Worm (Caenorhabditis elegans) whole organism, L1 larva: ENCODE results near the gene mai-2.

Experiments
- C04F5.9 ChIP-seq: sonication (generic microtip); optimal IDR thresholded peaks from 2 replicates; lab custom pipeline; 2016; ENCODE audit warnings: missing genetic modification characterization, missing compliant biosample characterization
- C34B4.2 ChIP-seq: sonication (generic microtip); optimal IDR thresholded peaks from 2 replicates; lab custom pipeline; 2017; ENCODE audit warnings: mild to moderate bottlenecking, missing genetic modification characterization, missing compliant biosample characterization
- Y116A8C.19 ChIP-seq: sonication (generic microtip); optimal IDR thresholded peaks from 2 replicates; lab custom pipeline; 2016; ENCODE audit warnings: missing compliant biosample characterization, missing genetic modification characterization, borderline replicate concordance
- aha-1 ChIP-seq: fragments of 150-350 bp; optimal IDR thresholded peaks from 2 replicates; lab custom pipeline; 2014; ENCODE audit warnings: missing biosample characterization, missing genetic modification characterization
- alr-1 ChIP-seq: fragments of 200-800 bp; sonication (Bioruptor generic); optimal IDR thresholded peaks from 2 replicates; lab custom pipeline; 2018; ENCODE audit warnings: borderline replicate concordance, mild to moderate bottlenecking, missing genetic modification characterization, missing compliant biosample characterization
- blmp-1 ChIP-seq: fragments of 150-350 bp; optimal IDR thresholded peaks from 2 replicates; lab custom pipeline; 2014; ENCODE audit warnings: missing biosample characterization, missing genetic modification characterization
- ceh-63 ChIP-seq: fragments of 200-800 bp; sonication (Bioruptor generic); optimal IDR thresholded peaks from 2 replicates; lab custom pipeline; 2018; ENCODE audit warnings: mild to moderate bottlenecking, missing genetic modification characterization, missing compliant biosample characterization
- ceh-8 ChIP-seq: fragments of 200-800 bp; sonication (Bioruptor generic); optimal IDR thresholded peaks from 2 replicates; lab custom pipeline; 2018; ENCODE audit warnings: mild to moderate bottlenecking, missing genetic modification characterization, moderate library complexity, missing compliant biosample characterization
- ceh-88 ChIP-seq: fragments of 200-800 bp; sonication (Bioruptor generic); IDR thresholded peaks from 2 replicates; pipeline ENCODE4 v1.3.6; 2022; ENCODE audit warnings: missing genetic modification characterization, missing compliant biosample characterization
- ces-1 ChIP-seq: fragments of 150-350 bp; optimal IDR thresholded peaks from 2 replicates; lab custom pipeline; 2014; ENCODE audit warnings: missing biosample characterization, missing genetic modification reagents, missing genetic modification characterization
- dpl-1 ChIP-seq, 3 experiments: fragments of 150-350 bp in 2 of 3; sonication (generic microtip) in 1 of 3; optimal IDR thresholded peaks; 2 replicates each; lab custom pipeline; 2014 to 2017; ENCODE audit warnings: missing biosample characterization in 3 of 3, missing genetic modification characterization in 3 of 3, missing genetic modification reagents in 3 of 3
- dsc-1 ChIP-seq: sonication (generic microtip); optimal IDR thresholded peaks from 2 replicates; lab custom pipeline; 2016; ENCODE audit warnings: mild to moderate bottlenecking, missing genetic modification characterization, missing compliant biosample characterization
- efl-1 ChIP-seq, 4 experiments: fragments of 150-350 bp; optimal IDR thresholded peaks in 3 of 4; peaks in 1 of 4; 1 replicate in 1 of 4; 2 replicates in 3 of 4; lab custom pipeline; 2014; ENCODE audit warnings: missing biosample characterization in 2 of 4, missing genetic modification characterization in 2 of 4, missing genetic modification reagents in 2 of 4
- efl-3 ChIP-seq: fragments of 200-800 bp; sonication (Bioruptor generic); optimal IDR thresholded peaks from 2 replicates; lab custom pipeline; 2018; ENCODE audit warnings: mild to moderate bottlenecking, missing genetic modification characterization, missing compliant biosample characterization
- elt-2 ChIP-seq: sonication (generic microtip); optimal IDR thresholded peaks from 2 replicates; lab custom pipeline; 2016; ENCODE audit warnings: missing genetic modification characterization, mild to moderate bottlenecking, inconsistent platforms, missing compliant biosample characterization, missing genetic modification reagents
- fkh-10 ChIP-seq: sonication (generic microtip); optimal IDR thresholded peaks from 2 replicates; lab custom pipeline; 2017; ENCODE audit warnings: missing biosample characterization, missing genetic modification reagents, missing genetic modification characterization
- fkh-4 ChIP-seq: sonication (generic microtip); optimal IDR thresholded peaks from 2 replicates; lab custom pipeline; 2016; ENCODE audit warnings: missing compliant biosample characterization, missing genetic modification characterization, borderline replicate concordance
- hlh-4 ChIP-seq: sonication (generic microtip); optimal IDR thresholded peaks from 2 replicates; lab custom pipeline; 2016; ENCODE audit warnings: mild to moderate bottlenecking, missing genetic modification characterization, missing compliant biosample characterization
- irx-1 ChIP-seq: sonication (generic microtip); optimal IDR thresholded peaks from 2 replicates; lab custom pipeline; 2016; ENCODE audit warnings: missing genetic modification characterization, missing compliant biosample characterization
- jun-1 ChIP-seq: fragments of 150-350 bp; optimal IDR thresholded peaks from 2 replicates; lab custom pipeline; 2014; ENCODE audit warnings: missing biosample characterization, missing genetic modification reagents, missing genetic modification characterization
- lin-13 ChIP-seq: fragments of 150-350 bp; optimal IDR thresholded peaks from 2 replicates; lab custom pipeline; 2014; ENCODE audit warnings: missing biosample characterization, missing genetic modification reagents, missing genetic modification characterization
- lin-14 ChIP-seq: fragments of 200-800 bp; sonication (Bioruptor generic); optimal IDR thresholded peaks from 2 replicates; lab custom pipeline; 2018; ENCODE audit warnings: mild to moderate bottlenecking, missing genetic modification characterization, moderate library complexity, missing compliant biosample characterization
- lin-15B ChIP-seq: fragments of 150-350 bp; sonication (generic microtip); optimal IDR thresholded peaks from 3 replicates; lab custom pipeline; 2014; ENCODE audit warnings: missing biosample characterization, missing genetic modification characterization
- lin-35 ChIP-seq, 2 experiments: fragments of 150-350 bp; optimal IDR thresholded peaks; 2 replicates each; lab custom pipeline; 2014; ENCODE audit warnings: missing biosample characterization in 2 of 2, missing genetic modification characterization in 2 of 2, missing genetic modification reagents in 2 of 2
- lin-39 ChIP-seq: fragments of 150-350 bp; optimal IDR thresholded peaks from 2 replicates; lab custom pipeline; 2014; ENCODE audit warnings: missing biosample characterization, missing genetic modification reagents, missing genetic modification characterization
- mab-9 ChIP-seq: fragments of 200-800 bp; sonication (Bioruptor generic); IDR thresholded peaks from 2 replicates; pipeline ENCODE4 v1.3.6; 2022; ENCODE audit warnings: missing genetic modification reagents, missing genetic modification characterization, missing compliant biosample characterization
- mep-1 ChIP-seq: fragments of 150-350 bp; optimal IDR thresholded peaks from 2 replicates; lab custom pipeline; 2014; ENCODE audit warnings: missing biosample characterization, missing genetic modification characterization
- nhr-11 ChIP-seq: fragments of 150-350 bp; optimal IDR thresholded peaks from 2 replicates; lab custom pipeline; 2014; ENCODE audit warnings: missing biosample characterization, missing genetic modification characterization
- nhr-19 ChIP-seq: fragments of 200-800 bp; sonication (Bioruptor generic); conservative IDR thresholded peaks from 2 replicates; pipeline ENCODE4 v1.3.6; 2022; ENCODE audit warnings: missing genetic modification characterization, missing compliant biosample characterization
- nhr-20 ChIP-seq: sonication (generic microtip); optimal IDR thresholded peaks from 2 replicates; lab custom pipeline; 2016; ENCODE audit warnings: mild to moderate bottlenecking, missing genetic modification characterization, missing compliant biosample characterization
- nhr-237 ChIP-seq: fragments of 150-350 bp; optimal IDR thresholded peaks from 2 replicates; lab custom pipeline; 2014; ENCODE audit warnings: missing biosample characterization, missing genetic modification characterization
- nhr-28 ChIP-seq: fragments of 150-350 bp; optimal IDR thresholded peaks from 2 replicates; lab custom pipeline; 2014; ENCODE audit warnings: missing biosample characterization, missing genetic modification characterization
- nhr-47 ChIP-seq: sonication (generic microtip); optimal IDR thresholded peaks from 2 replicates; lab custom pipeline; 2016; ENCODE audit warnings: mild to moderate bottlenecking, missing genetic modification characterization, moderate library complexity, missing compliant biosample characterization
- nhr-84 ChIP-seq: sonication (generic microtip); optimal IDR thresholded peaks from 2 replicates; lab custom pipeline; 2017; ENCODE audit warnings: missing biosample characterization, missing genetic modification characterization
- nhr-85 ChIP-seq: sonication (generic microtip); peaks from one replicate; lab custom pipeline; 2016; ENCODE audit warnings: missing genetic modification characterization, inconsistent platforms, missing compliant biosample characterization
- nhr-90 ChIP-seq: sonication (generic microtip); optimal IDR thresholded peaks from 2 replicates; lab custom pipeline; 2016; ENCODE audit warnings: mild to moderate bottlenecking, missing genetic modification characterization, missing compliant biosample characterization; ENCODE audit not compliant: poor library complexity
- pag-3 ChIP-seq: sonication (generic microtip); optimal IDR thresholded peaks from 2 replicates; lab custom pipeline; 2017; ENCODE audit warnings: missing genetic modification characterization, mild to moderate bottlenecking, missing compliant biosample characterization, antibody characterized with exemption, borderline replicate concordance; ENCODE audit not compliant: insufficient read depth
- pax-3 ChIP-seq: fragments of 200-800 bp; sonication (Bioruptor generic); optimal IDR thresholded peaks from 2 replicates; lab custom pipeline; 2018; ENCODE audit warnings: mild to moderate bottlenecking, missing genetic modification characterization, moderate library complexity, missing compliant biosample characterization
- snpc-4 ChIP-seq: fragments of 150-350 bp; optimal IDR thresholded peaks from 2 replicates; lab custom pipeline; 2014; ENCODE audit warnings: missing biosample characterization, missing genetic modification characterization
- sox-4 ChIP-seq: sonication (generic microtip); optimal IDR thresholded peaks from 2 replicates; lab custom pipeline; 2016; ENCODE audit warnings: missing genetic modification characterization, missing compliant biosample characterization
- sup-37 ChIP-seq: fragments of 200-800 bp; sonication (Bioruptor generic); optimal IDR thresholded peaks from 2 replicates; lab custom pipeline; 2018; ENCODE audit warnings: mild to moderate bottlenecking, missing genetic modification characterization, missing compliant biosample characterization
- unc-130 ChIP-seq: fragments of 150-350 bp; optimal IDR thresholded peaks from 2 replicates; lab custom pipeline; 2017; ENCODE audit warnings: missing biosample characterization, missing genetic modification characterization, inconsistent platforms
- unc-62 ChIP-seq: fragments of 150-350 bp; optimal IDR thresholded peaks from 2 replicates; lab custom pipeline; 2014; ENCODE audit warnings: missing biosample characterization, missing genetic modification reagents, missing genetic modification characterization
- unc-86 ChIP-seq: sonication (generic microtip); optimal IDR thresholded peaks from 2 replicates; lab custom pipeline; 2016; ENCODE audit warnings: missing genetic modification characterization, missing compliant biosample characterization
- xbp-1 ChIP-seq: sonication (generic microtip); optimal IDR thresholded peaks from 2 replicates; lab custom pipeline; 2016; ENCODE audit warnings: missing genetic modification characterization, missing compliant biosample characterization
- zag-1 ChIP-seq: fragments of 150-350 bp; optimal IDR thresholded peaks from 2 replicates; lab custom pipeline; 2014; ENCODE audit warnings: missing biosample characterization, missing genetic modification characterization
- zip-4 ChIP-seq: fragments of 200-800 bp; sonication (Bioruptor generic); optimal IDR thresholded peaks from 2 replicates; lab custom pipeline; 2018; ENCODE audit warnings: mild to moderate bottlenecking, missing genetic modification characterization, moderate library complexity, missing compliant biosample characterization
- ztf-4 ChIP-seq: fragments of 150-350 bp; optimal IDR thresholded peaks from 2 replicates; lab custom pipeline; 2014; ENCODE audit warnings: missing biosample characterization, missing genetic modification characterization

The mai-2 gene

DNA sequence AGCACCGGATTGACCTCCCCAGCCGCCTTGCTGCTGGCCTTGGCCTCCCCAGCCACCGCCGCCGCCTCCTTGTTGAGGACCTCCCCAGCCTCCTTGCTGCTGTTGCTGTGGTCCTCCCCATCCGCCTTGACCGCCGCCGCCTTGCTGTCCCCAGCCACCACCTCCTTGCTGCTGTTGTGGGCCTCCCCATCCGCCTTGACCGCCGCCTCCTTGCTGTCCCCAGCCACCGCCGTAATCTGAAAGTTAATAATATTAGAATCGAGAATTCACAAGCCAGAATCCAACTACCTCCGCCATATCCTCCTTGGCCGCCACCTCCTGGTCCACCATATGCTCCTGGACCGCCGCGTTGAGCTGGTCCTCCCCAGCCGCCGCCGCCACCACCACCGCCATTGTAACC, 48.4 kb upstream of the mai-2 start:
- TF ChIP-seq ceh-8 (peak; percentile 89), unc-62 (GFP tag; lab: Kevin White, UChicago) (no peak)

DNA sequence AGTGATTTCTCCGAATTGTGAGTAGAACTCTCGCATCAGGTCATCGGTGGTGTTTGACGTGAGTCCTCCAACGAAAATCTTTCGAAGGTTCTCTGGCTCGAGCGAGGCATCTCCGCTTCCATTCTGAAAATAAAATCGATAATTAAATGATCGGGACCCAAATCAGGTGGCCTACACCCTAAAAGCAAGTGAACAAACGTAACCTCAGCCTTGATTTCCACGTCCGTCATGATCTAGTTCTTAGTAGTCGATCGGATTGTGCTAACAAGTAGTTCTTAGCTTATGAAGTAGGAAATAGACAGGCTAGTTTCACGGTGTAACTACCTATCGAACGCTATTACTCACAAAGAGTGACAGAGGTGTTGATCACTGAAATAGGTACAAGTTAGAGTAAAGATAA, 47.5 kb upstream of the mai-2 start:
- TF ChIP-seq nhr-237 = no peak
- TF ChIP-seq efl-1 (optimal IDR thresholded peaks at IDR 0.05; lab: Kevin White, UChicago) = no peak
- peak in 1 of 2 experiments; percentile 81 for TF ChIP-seq efl-1 (GFP tag; optimal IDR thresholded peaks at IDR 0.05 in 1 of 2; lab: Kevin White, UChicago)

DNA sequence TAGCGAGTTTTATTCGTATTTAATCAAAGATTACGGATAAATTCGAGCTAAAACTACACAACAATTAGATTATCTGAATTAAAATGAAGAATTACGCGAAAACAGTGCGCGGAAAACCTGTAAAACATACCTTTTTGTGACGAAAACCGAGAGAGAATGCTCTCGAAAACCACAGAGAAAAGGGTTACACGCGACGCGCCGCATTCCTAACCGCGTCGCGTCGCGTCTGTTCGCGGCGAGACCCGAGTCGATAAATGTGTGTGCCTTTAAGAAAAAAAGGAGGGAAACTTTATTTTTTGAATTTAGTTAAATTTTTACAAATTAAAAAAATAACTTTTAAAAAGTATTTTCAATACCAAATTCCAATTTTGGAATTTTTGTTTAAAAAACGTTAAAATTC, 47.0 kb upstream of the mai-2 start, which contains the start of gene hrpa-1:
Gene hrpa-1 (minus strand): TSS at position 192 of the 400 bp plus-strand sequence.
- TF ChIP-seq alr-1 (tag; lab: Kevin White, UChicago) = no peak
- no peak for TF ChIP-seq pag-3
- TF ChIP-seq dpl-1 (GFP tag; optimal IDR thresholded peaks at IDR 0.05; lab: Kevin White, UChicago) = peak; percentile 96 to 98 (median 97)
- no peak for TF ChIP-seq efl-3 (GFP tag; lab: Kevin White, UChicago)
- TF ChIP-seq mab-9 = peak; percentile 55; the same call in 1 of the 2 replicates
- TF ChIP-seq zip-4 = peak; percentile 12
- peak; percentile 80 for TF ChIP-seq nhr-90 (tag; lab: Kevin White, UChicago)
- TF ChIP-seq nhr-237 = peak; percentile 40
- TF ChIP-seq blmp-1 (tag; lab: Kevin White, UChicago) = peak; percentile 84
- TF ChIP-seq C34B4.2 (tag; lab: Kevin White, UChicago) = no peak
- peak; percentile 36 for TF ChIP-seq fkh-4 (tag; lab: Kevin White, UChicago)
- TF ChIP-seq C04F5.9 (tag; lab: Kevin White, UChicago) = peak; percentile 52
- TF ChIP-seq zag-1 (tag; lab: Kevin White, UChicago) = peak; percentile 31
- peak; percentile 8 for TF ChIP-seq elt-2 (tag; lab: Kevin White, UChicago)
- TF ChIP-seq ceh-63 (GFP tag; lab: Kevin White, UChicago) = no peak
- TF ChIP-seq hlh-4 (tag; lab: Kevin White, UChicago) = no peak
- TF ChIP-seq nhr-85 = peak; percentile 87
- peak; percentile 13 for TF ChIP-seq aha-1 (tag; lab: Kevin White, UChicago)
- no peak for TF ChIP-seq nhr-28
- TF ChIP-seq sox-4 (tag; lab: Kevin White, UChicago) = peak; percentile 59
- TF ChIP-seq lin-15B (tag; lab: Kevin White, UChicago) = peak; percentile 82
- peak; percentile 33 for TF ChIP-seq pax-3 (tag; lab: Kevin White, UChicago)
- TF ChIP-seq jun-1 (tag; lab: Kevin White, UChicago) = peak; percentile 75
- peak; percentile 26 for TF ChIP-seq ztf-4 (tag; lab: Kevin White, UChicago)
- peak; percentile 89 for TF ChIP-seq lin-39 (tag; lab: Kevin White, UChicago)
- TF ChIP-seq nhr-84 = no peak
- TF ChIP-seq unc-130 (tag; lab: Kevin White, UChicago) = peak; percentile 29
- no peak for TF ChIP-seq ces-1 (GFP tag; lab: Kevin White, UChicago)
- TF ChIP-seq snpc-4 (tag; lab: Kevin White, UChicago) = peak; percentile 68
- TF ChIP-seq lin-13 (GFP tag; lab: Kevin White, UChicago) = peak; percentile 85
- peak; percentile 72 for TF ChIP-seq irx-1 (tag; lab: Kevin White, UChicago)
- peak; percentile 85 for TF ChIP-seq nhr-20 (tag; lab: Kevin White, UChicago)
- no peak for TF ChIP-seq Y116A8C.19 (tag; lab: Kevin White, UChicago)
- peak; percentile 88 for TF ChIP-seq xbp-1
- peak; percentile 85 for TF ChIP-seq unc-86
- peak; percentile 88 for TF ChIP-seq nhr-19 (GFP tag; lab: Robert Waterston, UW)
- peak; percentile 48 for TF ChIP-seq fkh-10 (GFP tag; lab: Kevin White, UChicago)
- peak; percentile 54; the same call in 1 of the 2 replicates for TF ChIP-seq ceh-88
- peak; percentile 96 to 97 for TF ChIP-seq lin-35 (GFP tag; optimal IDR thresholded peaks at IDR 0.05; lab: Kevin White, UChicago)
- TF ChIP-seq nhr-47 (tag; lab: Kevin White, UChicago) = peak; percentile 92
- TF ChIP-seq sup-37 (GFP tag; lab: Kevin White, UChicago) = no peak
- TF ChIP-seq lin-14 = peak; percentile 87
- peak; percentile 23 for TF ChIP-seq nhr-11 (tag; lab: Kevin White, UChicago)
- peak; percentile 94 for TF ChIP-seq mep-1 (tag; lab: Kevin White, UChicago)
- peak; percentile 83 for TF ChIP-seq dsc-1 (tag; lab: Kevin White, UChicago)
